Worm (Caenorhabditis elegans) whole organism, mixed stage, embryonic: ENCODE data around the gene ani-1.
A peak's percentile ranks its signal among the peaks of the same experiment; 100 is the strongest.

Experiments
- M03D4.4 ChIP-seq: sonication (generic microtip); optimal IDR thresholded peaks from 2 replicates; lab custom pipeline; 2017; ENCODE audit warnings: mild to moderate bottlenecking, missing genetic modification characterization, missing compliant biosample characterization
- bed-3 ChIP-seq: fragments of 200-800 bp; sonication (Bioruptor generic); optimal IDR thresholded peaks from 3 replicates; lab custom pipeline; 2018; ENCODE audit warnings: mild to moderate bottlenecking, missing genetic modification characterization, moderate library complexity, missing compliant biosample characterization
- blmp-1 ChIP-seq: fragments of 150-350 bp; optimal IDR thresholded peaks from 2 replicates; lab custom pipeline; 2014; ENCODE audit warnings: missing biosample characterization, missing genetic modification characterization
- ceh-39 ChIP-seq: fragments of 150-350 bp; optimal IDR thresholded peaks from 2 replicates; lab custom pipeline; 2014; ENCODE audit warnings: missing biosample characterization, missing genetic modification characterization
- ceh-43 ChIP-seq: fragments of 200-800 bp; sonication (Bioruptor generic); optimal IDR thresholded peaks from 2 replicates; lab custom pipeline; 2018; ENCODE audit warnings: mild to moderate bottlenecking, missing genetic modification characterization, moderate library complexity, missing compliant biosample characterization
- ceh-83 ChIP-seq: fragments of 200-800 bp; sonication (Bioruptor generic); optimal IDR thresholded peaks from 2 replicates; lab custom pipeline; 2018; ENCODE audit warnings: mild to moderate bottlenecking, missing genetic modification characterization, missing compliant biosample characterization
- ces-1 ChIP-seq: fragments of 150-350 bp; optimal IDR thresholded peaks from 2 replicates; lab custom pipeline; 2014; ENCODE audit warnings: missing biosample characterization, missing genetic modification reagents, missing genetic modification characterization
- cnd-1 ChIP-seq: fragments of 200-800 bp; sonication (Bioruptor generic); optimal IDR thresholded peaks from 2 replicates; lab custom pipeline; 2018; ENCODE audit warnings: mild to moderate bottlenecking, missing genetic modification characterization, missing compliant biosample characterization
- drap-1 ChIP-seq: fragments of 200-800 bp; sonication (Bioruptor generic); optimal IDR thresholded peaks from 3 replicates; lab custom pipeline; 2018; ENCODE audit warnings: mild to moderate bottlenecking, missing genetic modification characterization, missing compliant biosample characterization
- elt-1 ChIP-seq: sonication (generic microtip); optimal IDR thresholded peaks from 2 replicates; lab custom pipeline; 2017; ENCODE audit warnings: missing genetic modification characterization, mild to moderate bottlenecking, missing compliant biosample characterization, antibody characterized with exemption, moderate library complexity, borderline replicate concordance; ENCODE audit not compliant: insufficient read depth
- flh-1 ChIP-seq: fragments of 200-800 bp; sonication (Bioruptor generic); optimal IDR thresholded peaks from 2 replicates; lab custom pipeline; 2018; ENCODE audit warnings: mild to moderate bottlenecking, missing genetic modification characterization, moderate library complexity, missing compliant biosample characterization
- ham-2 ChIP-seq: fragments of 200-800 bp; sonication (Bioruptor generic); optimal IDR thresholded peaks from 2 replicates; lab custom pipeline; 2018; ENCODE audit warnings: mild to moderate bottlenecking, missing genetic modification characterization, missing compliant biosample characterization
- hlh-1 ChIP-seq: fragments of 150-350 bp; optimal IDR thresholded peaks from 2 replicates; lab custom pipeline; 2014; ENCODE audit warnings: missing biosample characterization, missing genetic modification reagents, missing genetic modification characterization
- lin-32 ChIP-seq: fragments of 200-800 bp; sonication (Bioruptor generic); optimal IDR thresholded peaks from 2 replicates; lab custom pipeline; 2018; ENCODE audit warnings: mild to moderate bottlenecking, missing genetic modification characterization, missing compliant biosample characterization
- mab-5 ChIP-seq: fragments of 150-350 bp; optimal IDR thresholded peaks from 2 replicates; lab custom pipeline; 2014; ENCODE audit warnings: missing biosample characterization, missing genetic modification characterization
- mep-1 ChIP-seq: fragments of 150-350 bp; optimal IDR thresholded peaks from 2 replicates; lab custom pipeline; 2017; ENCODE audit warnings: missing biosample characterization, missing genetic modification reagents, missing genetic modification characterization, inconsistent platforms
- mls-2 ChIP-seq: sonication (generic microtip); optimal IDR thresholded peaks from 2 replicates; lab custom pipeline; 2016; ENCODE audit warnings: mild to moderate bottlenecking, missing genetic modification characterization, moderate library complexity, missing compliant biosample characterization
- nhr-12 ChIP-seq: fragments of 150-350 bp; optimal IDR thresholded peaks from 2 replicates; lab custom pipeline; 2014; ENCODE audit warnings: missing biosample characterization, missing genetic modification characterization
- nhr-2 ChIP-seq: fragments of 150-350 bp; optimal IDR thresholded peaks from 2 replicates; lab custom pipeline; 2014; ENCODE audit warnings: missing biosample characterization, missing genetic modification characterization
- nhr-28 ChIP-seq: fragments of 150-350 bp; optimal IDR thresholded peaks from 2 replicates; lab custom pipeline; 2014; ENCODE audit warnings: missing biosample characterization, missing genetic modification characterization
- nhr-76 ChIP-seq: sonication (generic microtip); optimal IDR thresholded peaks from 2 replicates; lab custom pipeline; 2017; ENCODE audit warnings: missing biosample characterization, missing genetic modification characterization
- sem-2 ChIP-seq: fragments of 200-800 bp; sonication (Bioruptor generic); optimal IDR thresholded peaks from 2 replicates; lab custom pipeline; 2018; ENCODE audit warnings: mild to moderate bottlenecking, missing genetic modification characterization, missing compliant biosample characterization
- snpc-4 ChIP-seq: fragments of 150-350 bp; optimal IDR thresholded peaks from 2 replicates; lab custom pipeline; 2014; ENCODE audit warnings: missing biosample characterization, missing genetic modification characterization
- sptf-1 ChIP-seq: sonication (generic microtip); optimal IDR thresholded peaks from 2 replicates; lab custom pipeline; 2017; ENCODE audit warnings: mild to moderate bottlenecking, missing genetic modification characterization, moderate library complexity, missing compliant biosample characterization
- tbx-8 ChIP-seq: fragments of 200-800 bp; sonication (Bioruptor generic); optimal IDR thresholded peaks from 2 replicates; lab custom pipeline; 2018; ENCODE audit warnings: mild to moderate bottlenecking, missing genetic modification characterization, moderate library complexity, missing compliant biosample characterization
- unc-120 ChIP-seq: sonication (generic microtip); optimal IDR thresholded peaks from 2 replicates; lab custom pipeline; 2017; ENCODE audit warnings: missing genetic modification characterization, missing compliant biosample characterization; ENCODE audit not compliant: poor library complexity, severe bottlenecking
- unc-62 ChIP-seq: fragments of 150-350 bp; optimal IDR thresholded peaks from 2 replicates; lab custom pipeline; 2014; ENCODE audit warnings: missing biosample characterization, missing genetic modification reagents, missing genetic modification characterization
- zip-8 ChIP-seq: fragments of 150-350 bp; optimal IDR thresholded peaks from 2 replicates; lab custom pipeline; 2014; ENCODE audit warnings: missing biosample characterization, missing genetic modification characterization
- ztf-11 ChIP-seq: fragments of 150-350 bp; optimal IDR thresholded peaks from 2 replicates; lab custom pipeline; 2014; ENCODE audit warnings: missing biosample characterization, missing genetic modification characterization

Gene ani-1

ce11 chrIII:12456801-12457647 is 3.8 kb upstream of the ani-1 start, which contains the start of the genes scav-3 and Y49E10.21:
Gene scav-3, minus strand, starts transcription at chrIII:12456850.
Gene Y49E10.21, plus strand, starts transcription at chrIII:12457597.
- peak; percentile 10 for TF ChIP-seq mep-1 (tag; lab: Kevin White, UChicago)
- no peak for TF ChIP-seq sem-2 (GFP tag; lab: Kevin White, UChicago)
- no peak for TF ChIP-seq nhr-2 (tag; lab: Kevin White, UChicago)
- no peak for TF ChIP-seq drap-1 (GFP tag; lab: Kevin White, UChicago)
- no peak for TF ChIP-seq ham-2 (GFP tag; lab: Kevin White, UChicago)
- no peak for TF ChIP-seq ceh-83
- no peak for TF ChIP-seq blmp-1 (tag; lab: Kevin White, UChicago)
- TF ChIP-seq zip-8 (tag; lab: Kevin White, UChicago), result no peak

- TF ChIP-seq bed-3 (GFP tag; lab: Kevin White, UChicago) (no peak), tbx-8 (GFP tag; lab: Kevin White, UChicago) (no peak)
Observed at ce11 chrIII:12455651-12456420, 2.7 kb upstream of the ani-1 start.

- TF ChIP-seq ham-2 (GFP tag; lab: Kevin White, UChicago), result no peak
- TF ChIP-seq cnd-1 (tag; lab: Kevin White, UChicago), result no peak
- TF ChIP-seq unc-120 (tag; lab: Kevin White, UChicago), result no peak
- no peak for TF ChIP-seq ceh-83
Observed at ce11 chrIII:12453785-12454184, 610 bp upstream of the ani-1 start.

ce11 chrIII:12445991-12446502 is 7.1 kb downstream of the ani-1 start, which contains the start of gene Y49E10.18:
Gene Y49E10.18, minus strand, starts transcription at chrIII:12446106.
- TF ChIP-seq cnd-1 (tag; lab: Kevin White, UChicago) (no peak), sptf-1 (tag; lab: Kevin White, UChicago) (no peak), ztf-11 (tag; lab: Kevin White, UChicago) (no peak)
- TF ChIP-seq, all 35 proteins: peak for 0

ce11 chrIII:12445223-12445622 is 8.0 kb downstream of the ani-1 start:
- TF ChIP-seq sptf-1 (tag; lab: Kevin White, UChicago) (no peak), ces-1 (GFP tag; lab: Kevin White, UChicago) (no peak), drap-1 (GFP tag; lab: Kevin White, UChicago) (no peak), mls-2 (tag; lab: Kevin White, UChicago) (no peak), snpc-4 (tag; lab: Kevin White, UChicago) (no peak), lin-32 (no peak), nhr-28 (no peak), unc-120 (tag; lab: Kevin White, UChicago) (no peak), cnd-1 (tag; lab: Kevin White, UChicago) (no peak), tbx-8 (GFP tag; lab: Kevin White, UChicago) (no peak), M03D4.4 (tag; lab: Kevin White, UChicago) (no peak)

ce11 chrIII:12443880-12444279 is 9.3 kb downstream of the ani-1 start:
- TF ChIP-seq ztf-11 (tag; lab: Kevin White, UChicago) (no peak), flh-1 (no peak), snpc-4 (tag; lab: Kevin White, UChicago) (no peak), drap-1 (GFP tag; lab: Kevin White, UChicago) (no peak), mab-5 (tag; lab: Kevin White, UChicago) (no peak), unc-62 (no peak), ces-1 (GFP tag; lab: Kevin White, UChicago) (no peak), mls-2 (tag; lab: Kevin White, UChicago) (no peak), hlh-1 (tag; lab: Kevin White, UChicago) (no peak), ceh-83 (no peak), bed-3 (GFP tag; lab: Kevin White, UChicago) (no peak), elt-1 (tag; lab: Kevin White, UChicago) (no peak), nhr-76 (tag; lab: Kevin White, UChicago) (no peak), ceh-43 (GFP tag; lab: Kevin White, UChicago) (no peak), nhr-2 (tag; lab: Kevin White, UChicago) (no peak), nhr-28 (no peak), nhr-12 (tag; lab: Kevin White, UChicago) (no peak), ceh-39 (tag; lab: Kevin White, UChicago) (no peak), cnd-1 (tag; lab: Kevin White, UChicago) (no peak)
